Fruit fly (Drosophila melanogaster) ovary, adult (tissue): ENCODE measurements around the gene CG42271.

Source experiments
- CG17801 ChIP-seq: fragments of 200-800 bp; optimal IDR thresholded peaks from 2 replicates; lab custom pipeline; 2019; ENCODE audit warnings: missing biosample characterization, mild to moderate bottlenecking, missing genetic modification characterization, moderate library complexity; ENCODE audit not compliant: partially characterized antibody

Gene CG42271

dm6 chrX:14191918-14192317, 41.9 kb downstream of the CG42271 start, which contains the start of gene CG13403:
Gene CG13403 (minus strand): TSS chrX:14192018.
- no peak for TF ChIP-seq CG17801 (GFP tag; lab: Kevin White, UChicago)

dm6 chrX:14189216-14189615, 44.6 kb downstream of the CG42271 start, which contains the start of gene CG11585:
Gene CG11585 (plus strand): TSS chrX:14189516.
- TF ChIP-seq CG17801 (GFP tag; lab: Kevin White, UChicago) = no peak

- no peak for TF ChIP-seq CG17801 (GFP tag; lab: Kevin White, UChicago)
Measured at dm6 chrX:14186953-14187352, 46.9 kb downstream of the CG42271 start, which contains the start of gene CG12481. Gene CG12481 (plus strand): TSS chrX:14187253.

dm6 chrX:14184062-14184611, 49.7 kb downstream of the CG42271 start, which contains the start of gene CG32603:
Gene CG32603 (plus strand): TSS chrX:14184561.
- TF ChIP-seq CG17801 (GFP tag; lab: Kevin White, UChicago) = no peak

dm6 chrX:14180728-14181127, 53.1 kb downstream of the CG42271 start, which contains the start of gene CG11584:
Gene CG11584 (plus strand): TSS chrX:14181028.
- TF ChIP-seq CG17801 (GFP tag; lab: Kevin White, UChicago) = no peak
